Fruit fly (Drosophila melanogaster) whole organism, embryonic: Measurements from ENCODE around the gene CG18258.
A peak's percentile ranks its signal among the peaks of the same experiment; 100 is the strongest.

Experiments
- Bgb ChIP-seq: fragments of 200-800 bp; sonication (Bioruptor generic); IDR thresholded peaks from 2 replicates; pipeline ENCODE4 v1.3.6; 2022; ENCODE audit warnings: missing biosample characterization, missing genetic modification characterization; ENCODE audit not compliant: partially characterized antibody
- CG10462 ChIP-seq: fragments of 200-800 bp; sonication (Bioruptor generic); optimal IDR thresholded peaks from 2 replicates; lab custom pipeline; 2016; ENCODE audit warnings: missing biosample characterization, missing genetic modification characterization
- CG10979 ChIP-seq: fragments of 200-800 bp; sonication (Bioruptor generic); optimal IDR thresholded peaks from 2 replicates; lab custom pipeline; 2018; ENCODE audit warnings: missing biosample characterization, mild to moderate bottlenecking, missing genetic modification characterization, moderate library complexity
- CG11247 ChIP-seq: fragments of 200-800 bp; sonication (Bioruptor generic); IDR thresholded peaks from 2 replicates; pipeline ENCODE4 v1.3.6; 2022; ENCODE audit warnings: missing biosample characterization, missing genetic modification characterization
- CG11696 ChIP-seq: fragments of 200-800 bp; sonication (Bioruptor generic); IDR thresholded peaks from 2 replicates; pipeline ENCODE4 v1.3.6; 2022; ENCODE audit warnings: missing biosample characterization, missing genetic modification characterization
- CG12155 ChIP-seq: fragments of 200-800 bp; sonication (Bioruptor generic); optimal IDR thresholded peaks from 3 replicates; lab custom pipeline; 2016; ENCODE audit warnings: missing biosample characterization, missing genetic modification characterization
- CG12236 ChIP-seq: fragments of 200-800 bp; sonication (Bioruptor generic); optimal IDR thresholded peaks from 2 replicates; lab custom pipeline; 2016; ENCODE audit warnings: missing biosample characterization, missing genetic modification characterization
- CG1233 ChIP-seq: fragments of 200-800 bp; sonication (Bioruptor generic); optimal IDR thresholded peaks from 4 replicates; lab custom pipeline; 2018; ENCODE audit warnings: missing biosample characterization, mild to moderate bottlenecking, missing genetic modification characterization
- CG12744 ChIP-seq: fragments of 200-800 bp; sonication (Bioruptor generic); optimal IDR thresholded peaks from 2 replicates; lab custom pipeline; 2016; ENCODE audit warnings: missing biosample characterization, missing genetic modification characterization
- CG13624 ChIP-seq: fragments of 200-800 bp; sonication (Bioruptor generic); optimal IDR thresholded peaks from 2 replicates; lab custom pipeline; 2016; ENCODE audit warnings: missing biosample characterization, missing genetic modification characterization
- CG14965 ChIP-seq: fragments of 200-800 bp; sonication (Bioruptor generic); optimal IDR thresholded peaks from 2 replicates; lab custom pipeline; 2016; ENCODE audit warnings: missing biosample characterization, missing genetic modification characterization, borderline replicate concordance
- CG15011 ChIP-seq: fragments of 200-800 bp; sonication (Bioruptor generic); optimal IDR thresholded peaks from 3 replicates; lab custom pipeline; 2018; ENCODE audit warnings: missing biosample characterization, mild to moderate bottlenecking, missing genetic modification characterization
- CG16779 ChIP-seq: fragments of 200-800 bp; sonication (Bioruptor generic); IDR thresholded peaks from 2 replicates; pipeline ENCODE4 v1.3.6; 2022; ENCODE audit warnings: missing biosample characterization, missing genetic modification characterization
- CG17385 ChIP-seq: fragments of 200-800 bp; sonication (Bioruptor generic); optimal IDR thresholded peaks from 3 replicates; lab custom pipeline; 2018; ENCODE audit warnings: missing biosample characterization, mild to moderate bottlenecking, missing genetic modification characterization
- CG17612 ChIP-seq: fragments of 200-800 bp; sonication (Bioruptor generic); IDR thresholded peaks from 2 replicates; pipeline ENCODE4 v1.3.6; 2022; ENCODE audit warnings: missing biosample characterization, missing genetic modification characterization
- CG2889 ChIP-seq: fragments of 200-800 bp; sonication (Bioruptor generic); IDR thresholded peaks from 3 replicates; pipeline ENCODE4 v1.3.6; 2022; ENCODE audit warnings: missing biosample characterization, missing genetic modification characterization
- CG30020 ChIP-seq: fragments of 200-800 bp; optimal IDR thresholded peaks from 2 replicates; lab custom pipeline; 2019; ENCODE audit warnings: missing biosample characterization, mild to moderate bottlenecking, missing genetic modification characterization, moderate library complexity
- CG30431 ChIP-seq: fragments of 200-800 bp; sonication (Bioruptor generic); optimal IDR thresholded peaks from 2 replicates; lab custom pipeline; 2017; ENCODE audit warnings: missing biosample characterization, missing genetic modification characterization
- CG4328 ChIP-seq: fragments of 200-800 bp; sonication (Bioruptor generic); optimal IDR thresholded peaks from 3 replicates; lab custom pipeline; 2017; ENCODE audit warnings: missing biosample characterization, missing genetic modification reagents, missing genetic modification characterization
- CG43689 ChIP-seq: fragments of 200-800 bp; sonication (Bioruptor generic); IDR thresholded peaks from 2 replicates; pipeline ENCODE4 v1.3.6; 2022; ENCODE audit warnings: missing biosample characterization, missing genetic modification characterization
- CG5245 ChIP-seq: fragments of 200-800 bp; sonication (Bioruptor generic); optimal IDR thresholded peaks from 3 replicates; lab custom pipeline; 2016; ENCODE audit warnings: missing biosample characterization, missing genetic modification characterization
- CG7357 ChIP-seq: fragments of 200-800 bp; sonication (Bioruptor generic); IDR thresholded peaks from 3 replicates; pipeline ENCODE4 v1.3.6; 2022; ENCODE audit warnings: missing biosample characterization, missing genetic modification characterization
- CG7928 ChIP-seq: fragments of 200-800 bp; sonication (Bioruptor generic); optimal IDR thresholded peaks from 2 replicates; lab custom pipeline; 2017; ENCODE audit warnings: missing biosample characterization, mild to moderate bottlenecking, missing genetic modification characterization
- CG9797 ChIP-seq: fragments of 200-800 bp; sonication (Bioruptor generic); optimal IDR thresholded peaks from 3 replicates; lab custom pipeline; 2018; ENCODE audit warnings: missing biosample characterization, mild to moderate bottlenecking, missing genetic modification characterization
- Chrac-16 ChIP-seq: fragments of 200-800 bp; sonication (Bioruptor generic); optimal IDR thresholded peaks from 3 replicates; lab custom pipeline; 2016; ENCODE audit warnings: missing biosample characterization, missing genetic modification characterization
- D ChIP-seq, 2 experiments: fragments of 200-800 bp in 1 of 2; fragments of >200 bp in 1 of 2; sonication (Bioruptor generic) in 1 of 2; optimal IDR thresholded peaks; 2 replicates in 1 of 2; 3 replicates in 1 of 2; lab custom pipeline; 2017; ENCODE audit warnings: mild to moderate bottlenecking in 1 of 2, missing biosample characterization in 1 of 2, missing genetic modification characterization in 1 of 2, missing genetic modification reagents in 1 of 2
- Dref ChIP-seq: fragments of 200-800 bp; sonication (Bioruptor generic); IDR thresholded peaks from 2 replicates; pipeline ENCODE4 v1.3.6; 2022; ENCODE audit warnings: missing biosample characterization, missing genetic modification characterization
- Hmr ChIP-seq: fragments of 200-800 bp; sonication (Bioruptor generic); optimal IDR thresholded peaks from 3 replicates; lab custom pipeline; 2017; ENCODE audit warnings: mild to moderate bottlenecking, missing biosample characterization, missing genetic modification reagents, missing genetic modification characterization
- MTF-1 ChIP-seq: fragments of 200-800 bp; sonication (Bioruptor generic); optimal IDR thresholded peaks from 2 replicates; lab custom pipeline; 2018; ENCODE audit warnings: missing biosample characterization, mild to moderate bottlenecking, missing genetic modification characterization, borderline replicate concordance
- NFAT ChIP-seq: fragments of 200-800 bp; sonication (Bioruptor generic); IDR thresholded peaks from 2 replicates; pipeline ENCODE4 v1.3.6; 2022; ENCODE audit warnings: missing biosample characterization, missing genetic modification characterization
- Ravus ChIP-seq: fragments of 200-800 bp; sonication (Bioruptor generic); IDR thresholded peaks from 2 replicates; pipeline ENCODE4 v1.3.6; 2022; ENCODE audit warnings: missing biosample characterization, missing genetic modification characterization
- Vsx1 ChIP-seq: fragments of 200-800 bp; sonication (Bioruptor generic); optimal IDR thresholded peaks from 2 replicates; lab custom pipeline; 2017; ENCODE audit warnings: missing biosample characterization, mild to moderate bottlenecking, missing genetic modification characterization, missing genetic modification reagents
- amos ChIP-seq: fragments of 200-800 bp; sonication (Bioruptor generic); IDR thresholded peaks from 2 replicates; pipeline ENCODE4 v1.3.6; 2022; ENCODE audit warnings: missing biosample characterization, missing genetic modification characterization; ENCODE audit not compliant: partially characterized antibody
- bbx ChIP-seq: fragments of 200-800 bp; sonication (Bioruptor generic); IDR thresholded peaks from 2 replicates; pipeline ENCODE4 v1.3.6; 2022; ENCODE audit warnings: missing biosample characterization, missing genetic modification characterization; ENCODE audit not compliant: partially characterized antibody
- bcd ChIP-seq: fragments of 200-800 bp; sonication (Bioruptor generic); optimal IDR thresholded peaks from 2 replicates; lab custom pipeline; 2017; ENCODE audit warnings: missing biosample characterization, mild to moderate bottlenecking, missing genetic modification characterization
- bowl ChIP-seq: fragments of 200-800 bp; sonication (Bioruptor generic); IDR thresholded peaks from 2 replicates; pipeline ENCODE4 v1.3.6; 2022; ENCODE audit warnings: missing biosample characterization, missing genetic modification characterization
- br ChIP-seq: fragments of >200 bp; optimal IDR thresholded peaks from 2 replicates; lab custom pipeline; 2017
- chinmo ChIP-seq: fragments of 200-800 bp; sonication (Bioruptor generic); IDR thresholded peaks from 4 replicates; pipeline ENCODE4 v1.3.6; 2022; ENCODE audit warnings: missing biosample characterization, missing genetic modification characterization; ENCODE audit not compliant: partially characterized antibody
- crp ChIP-seq, 2 experiments: fragments of 200-800 bp; sonication (Bioruptor generic); optimal IDR thresholded peaks; 2 replicates in 1 of 2; 3 replicates in 1 of 2; lab custom pipeline; 2017; ENCODE audit warnings: missing biosample characterization in 2 of 2, missing genetic modification characterization in 2 of 2, mild to moderate bottlenecking in 1 of 2, moderate library complexity in 1 of 2
- h ChIP-seq: fragments of >200 bp; optimal IDR thresholded peaks from 2 replicates; lab custom pipeline; 2017
- hbn ChIP-seq: fragments of 200-800 bp; sonication (Bioruptor generic); IDR thresholded peaks from 2 replicates; pipeline ENCODE4 v1.3.6; 2022; ENCODE audit warnings: missing biosample characterization, missing genetic modification characterization; ENCODE audit not compliant: partially characterized antibody
- jing ChIP-seq: fragments of 200-800 bp; sonication (Bioruptor generic); optimal IDR thresholded peaks from 2 replicates; lab custom pipeline; 2018; ENCODE audit warnings: missing biosample characterization, mild to moderate bottlenecking, missing genetic modification characterization
- mirr ChIP-seq: fragments of 200-800 bp; sonication (Bioruptor generic); optimal IDR thresholded peaks from 3 replicates; lab custom pipeline; 2018; ENCODE audit warnings: missing biosample characterization, mild to moderate bottlenecking, missing genetic modification characterization
- pb ChIP-seq: fragments of 200-800 bp; sonication (Bioruptor generic); optimal IDR thresholded peaks from 3 replicates; lab custom pipeline; 2016; ENCODE audit warnings: missing biosample characterization, missing genetic modification characterization
- seq ChIP-seq: fragments of 200-800 bp; sonication (Bioruptor generic); IDR thresholded peaks from 2 replicates; pipeline ENCODE4 v1.3.6; 2022; ENCODE audit warnings: missing biosample characterization, missing genetic modification characterization
- slou ChIP-seq: fragments of 200-800 bp; sonication (Bioruptor generic); optimal IDR thresholded peaks from 3 replicates; lab custom pipeline; 2016; ENCODE audit warnings: missing biosample characterization, missing genetic modification characterization
- so ChIP-seq: fragments of 200-800 bp; sonication (Bioruptor generic); IDR thresholded peaks from 3 replicates; pipeline ENCODE4 v1.3.6; 2022; ENCODE audit warnings: missing biosample characterization, missing genetic modification characterization
- sqz ChIP-seq: fragments of 200-800 bp; sonication (Bioruptor generic); optimal IDR thresholded peaks from 3 replicates; lab custom pipeline; 2018; ENCODE audit warnings: missing biosample characterization, mild to moderate bottlenecking, missing genetic modification characterization
- ssp ChIP-seq: fragments of 200-800 bp; sonication (Bioruptor generic); IDR thresholded peaks from 2 replicates; pipeline ENCODE4 v1.3.6; 2022; ENCODE audit warnings: missing biosample characterization, missing genetic modification characterization
- trem ChIP-seq: fragments of 200-800 bp; optimal IDR thresholded peaks from 3 replicates; lab custom pipeline; 2019; ENCODE audit warnings: missing biosample characterization, mild to moderate bottlenecking, missing genetic modification characterization, moderate library complexity
- wek ChIP-seq: fragments of 200-800 bp; sonication (Bioruptor generic); optimal IDR thresholded peaks from 3 replicates; lab custom pipeline; 2018; ENCODE audit warnings: missing biosample characterization, mild to moderate bottlenecking, missing genetic modification characterization, moderate library complexity

Gene CG18258

DNA sequence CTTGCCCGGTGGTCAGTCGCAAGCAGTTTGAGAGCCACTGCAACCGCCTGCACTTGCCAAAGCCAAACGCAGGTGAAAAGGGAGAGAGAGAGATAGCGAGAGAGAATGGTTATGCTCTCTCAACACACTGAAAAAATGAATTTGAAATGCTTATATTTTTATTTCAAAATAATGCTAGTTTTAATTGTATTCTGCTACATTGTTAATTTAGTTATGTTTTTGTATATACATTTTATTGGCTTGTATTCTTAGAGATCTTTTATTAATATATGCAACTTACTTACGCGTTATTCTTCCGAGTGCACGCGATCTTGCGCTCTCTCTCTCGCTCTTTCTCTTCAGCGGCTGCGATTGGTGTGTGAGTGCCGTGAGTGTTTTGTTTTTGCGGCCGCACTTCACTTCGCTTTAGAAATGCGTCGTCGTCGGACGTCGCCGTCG lies 33.6 kb upstream of the CG18258 start (continued):
- TF ChIP-seq amos (GFP tag; lab: Robert Waterston, UW) (no peak), CG30431 (GFP tag; lab: Kevin White, UChicago) (peak; percentile 26), Chrac-16 (no peak), CG15011 (peak; percentile 95), CG4328 (GFP tag; lab: Kevin White, UChicago) (peak; percentile 93), crp (GFP tag; optimal IDR thresholded peaks at IDR 0.05; lab: Kevin White, UChicago) (no peak), CG5245 (GFP tag; lab: Kevin White, UChicago) (peak; percentile 96), D (optimal IDR thresholded peaks at IDR 0.05; lab: Kevin White, UChicago) (no peak), D (GFP tag; optimal IDR thresholded peaks at IDR 0.05; lab: Kevin White, UChicago) (peak; percentile 97), bcd (peak; percentile 98), so (GFP tag; lab: Robert Waterston, UW) (peak; percentile 97), MTF-1 (GFP tag; lab: Kevin White, UChicago) (peak; percentile 93), NFAT (GFP tag; lab: Robert Waterston, UW) (peak; percentile 96), seq (GFP tag; lab: Robert Waterston, UW) (peak; percentile 92), CG1233 (GFP tag; lab: Kevin White, UChicago) (peak; percentile 96), CG10462 (peak; percentile 26), CG7357 (peak; percentile 95), pb (GFP tag; lab: Kevin White, UChicago) (peak; percentile 94), mirr (GFP tag; lab: Kevin White, UChicago) (peak; percentile 62), CG7928 (peak; percentile 64), Ravus (GFP tag; lab: Robert Waterston, UW) (peak; percentile 96), CG14965 (peak; percentile 49), CG9797 (GFP tag; lab: Kevin White, UChicago) (peak; percentile 52), CG11247 (GFP tag; lab: Robert Waterston, UW) (peak; percentile 98), Vsx1 (GFP tag; lab: Kevin White, UChicago) (peak; percentile 40), CG17385 (GFP tag; lab: Kevin White, UChicago) (no peak), CG16779 (GFP tag; lab: Robert Waterston, UW) (peak; percentile 91), br (no peak), wek (no peak), CG11696 (peak; percentile 93), CG10979 (tag; lab: Kevin White, UChicago) (peak; percentile 99), bowl (GFP tag; lab: Robert Waterston, UW) (peak; percentile 99), CG43689 (GFP tag; lab: Robert Waterston, UW) (no peak), CG2889 (GFP tag; lab: Robert Waterston, UW) (no peak), slou (GFP tag; lab: Kevin White, UChicago) (peak; percentile 97), chinmo (GFP tag; lab: Robert Waterston, UW) (0 out of 4 replicates have a peak, but pooled peaks have one; percentile 16), h (lab: Kevin White, UChicago) (no peak), Hmr (GFP tag; lab: Kevin White, UChicago) (no peak), trem (tag; lab: Kevin White, UChicago) (peak; percentile 96), CG17612 (peak; percentile 97), CG12744 (GFP tag; lab: Kevin White, UChicago) (peak; percentile 71), sqz (GFP tag; lab: Kevin White, UChicago) (peak; percentile 97), ssp (peak; percentile 94), jing (no peak), CG12155 (peak; percentile 77), CG12236 (GFP tag; lab: Kevin White, UChicago) (no peak), Dref (GFP tag; lab: Robert Waterston, UW) (no peak), CG30020 (peak; percentile 86), bbx (GFP tag; lab: Robert Waterston, UW) (no peak), CG13624 (peak; percentile 97), hbn (no peak), Bgb (GFP tag; lab: Robert Waterston, UW) (no peak)
